Worm (Caenorhabditis elegans): Measurements from ENCODE around the gene slc-36.5.

slc-36.5 gene

DNA sequence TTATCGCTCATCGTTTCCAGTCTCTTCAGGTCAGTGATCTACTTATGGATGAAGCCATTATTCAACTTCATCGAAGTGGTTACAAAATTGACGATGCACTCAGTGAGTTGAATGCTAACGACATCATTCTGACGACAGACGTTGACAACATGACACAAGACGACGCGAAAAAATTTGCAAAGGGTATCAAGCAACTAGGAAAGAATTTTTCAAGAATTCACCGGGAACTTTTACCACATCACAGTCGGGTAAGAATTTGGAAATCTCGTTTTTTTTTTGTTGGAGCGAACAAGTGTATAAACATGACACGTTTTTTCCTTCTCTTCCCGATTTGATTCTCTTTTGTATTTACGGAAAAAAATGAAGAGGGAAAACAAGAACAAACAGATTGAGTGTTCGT lies 36.2 kb downstream of the slc-36.5 start:
- TF ChIP-seq nhr-12 (tag; optimal IDR thresholded peaks at IDR 0.05), result no peak
- no peak for TF ChIP-seq sem-4 (tag; optimal IDR thresholded peaks at IDR 0.05)
- TF ChIP-seq fos-1 (tag; optimal IDR thresholded peaks at IDR 0.05), result no peak
- no peak for TF ChIP-seq mab-5 (tag; optimal IDR thresholded peaks at IDR 0.05)
- TF ChIP-seq sma-9 (GFP tag; optimal IDR thresholded peaks at IDR 0.05), result no peak
- TF ChIP-seq sma-9 (tag; optimal IDR thresholded peaks at IDR 0.05), result no peak

DNA sequence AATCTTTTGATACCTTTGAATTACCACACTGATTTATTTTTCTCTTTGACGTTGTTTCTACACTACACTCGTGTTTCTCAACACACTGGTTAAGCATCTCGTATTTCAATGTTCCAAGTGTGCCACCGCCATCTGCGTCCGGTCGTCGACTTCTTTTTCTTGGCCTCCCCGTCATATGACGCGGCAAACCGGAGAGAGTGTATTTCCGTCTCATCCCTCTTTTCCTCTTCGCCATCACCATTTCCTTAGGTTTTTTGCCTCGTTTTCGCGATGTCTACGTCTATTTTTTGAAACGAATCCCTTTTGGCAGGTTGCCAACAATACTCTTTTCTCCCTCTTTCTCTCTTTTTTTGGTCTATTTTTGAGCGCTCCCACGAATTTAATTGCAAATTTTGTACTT lies 37.9 kb downstream of the slc-36.5 start:
- TF ChIP-seq lsy-2 (tag; optimal IDR thresholded peaks at IDR 0.05), result peak in 1 of 2 experiments; percentile 57
- TF ChIP-seq mdl-1 (tag; optimal IDR thresholded peaks at IDR 0.05), result peak in 1 of 2 experiments; percentile 43
- no peak for TF ChIP-seq elt-3 (tag; optimal IDR thresholded peaks at IDR 0.05)
- TF ChIP-seq ztf-1 (GFP tag; conservative IDR thresholded peaks at IDR 0.05), result no peak
- no peak for TF ChIP-seq fos-1 (tag; optimal IDR thresholded peaks at IDR 0.05)
- peak; percentile 21 for TF ChIP-seq unc-55 (GFP tag; optimal IDR thresholded peaks at IDR 0.05)
- peak; percentile 66 for TF ChIP-seq crh-2 (tag; optimal IDR thresholded peaks at IDR 0.05)
- TF ChIP-seq nhr-23 (tag; optimal IDR thresholded peaks at IDR 0.05), result no peak
- no peak for TF ChIP-seq lin-11 (tag; optimal IDR thresholded peaks at IDR 0.05)
- peak; percentile 56 for TF ChIP-seq C34F6.9 (tag; optimal IDR thresholded peaks at IDR 0.05)
- peak; percentile 76 for TF ChIP-seq F13H6.1 (tag; optimal IDR thresholded peaks at IDR 0.05)
- no peak for TF ChIP-seq nhr-77 (tag; optimal IDR thresholded peaks at IDR 0.05)
- peak; percentile 92 for TF ChIP-seq nhr-129 (tag; optimal IDR thresholded peaks at IDR 0.05)
- no peak for TF ChIP-seq R02D3.7 (tag; optimal IDR thresholded peaks at IDR 0.05)
- no peak for TF ChIP-seq nhr-12 (tag; optimal IDR thresholded peaks at IDR 0.05)
- TF ChIP-seq egl-27 (tag; optimal IDR thresholded peaks at IDR 0.05), result peak; percentile 76
- peak; percentile 37 for TF ChIP-seq sem-4 (tag; optimal IDR thresholded peaks at IDR 0.05)
- no peak for TF ChIP-seq nhr-6 (tag; optimal IDR thresholded peaks at IDR 0.05)
- no peak for TF ChIP-seq elt-1 (tag; optimal IDR thresholded peaks at IDR 0.05)
- no peak for TF ChIP-seq alr-1 (tag; optimal IDR thresholded peaks at IDR 0.05)
- TF ChIP-seq nhr-25 (tag; optimal IDR thresholded peaks at IDR 0.05), result peak; percentile 35
- peak; percentile 80 for TF ChIP-seq sma-9 (GFP tag; optimal IDR thresholded peaks at IDR 0.05)
- TF ChIP-seq sma-9 (tag; optimal IDR thresholded peaks at IDR 0.05), result no peak

DNA sequence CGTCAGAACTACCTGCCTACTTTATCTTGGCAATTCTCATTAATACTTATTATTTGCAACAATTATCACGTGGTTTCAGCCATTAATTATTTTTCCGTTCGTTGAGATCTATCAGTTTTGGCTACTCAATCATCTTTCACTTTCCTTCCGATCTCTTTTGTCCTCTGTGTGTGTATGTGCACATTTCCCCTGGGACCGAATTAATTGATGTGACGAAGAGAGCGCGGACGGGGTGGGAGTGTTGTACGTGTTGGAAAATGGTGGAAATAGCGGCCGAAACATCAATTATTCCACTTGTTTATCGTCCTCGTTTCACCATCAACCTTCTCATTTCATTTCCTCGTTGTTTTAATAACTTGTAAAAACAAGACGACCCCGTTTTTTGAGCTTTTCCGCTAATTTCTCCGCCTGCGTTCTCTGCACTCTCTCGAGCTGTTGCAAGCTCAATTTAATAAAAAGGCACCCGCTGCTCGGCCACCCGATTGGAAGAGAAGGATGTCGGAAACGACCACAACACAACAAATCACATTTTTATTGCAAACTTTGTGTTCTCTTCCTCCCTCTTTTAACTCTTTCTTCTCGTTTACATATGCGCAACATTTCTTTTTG lies 38.5 kb downstream of the slc-36.5 start:
- TF ChIP-seq gmeb-1 (tag; optimal IDR thresholded peaks at IDR 0.05) (no peak), ceh-16 (tag; optimal IDR thresholded peaks at IDR 0.05) (peak; percentile 11), elt-1 (tag; optimal IDR thresholded peaks at IDR 0.05) (no peak), ZK546.5 (tag; optimal IDR thresholded peaks at IDR 0.05) (no peak), fos-1 (tag; optimal IDR thresholded peaks at IDR 0.05) (no peak), zag-1 (tag; optimal IDR thresholded peaks at IDR 0.05) (no peak), crh-2 (tag; optimal IDR thresholded peaks at IDR 0.05) (peak; percentile 30), nhr-129 (tag; optimal IDR thresholded peaks at IDR 0.05) (peak; percentile 18), blmp-1 (tag; optimal IDR thresholded peaks at IDR 0.05; ENCODE audit: insufficient read depth) (no peak), lsy-2 (tag; optimal IDR thresholded peaks at IDR 0.05) (peak in 1 of 2 experiments; percentile 46), dmd-4 (tag; optimal IDR thresholded peaks at IDR 0.05) (no peak), ama-1 (optimal IDR thresholded peaks at IDR 0.05) (no peak), nhr-237 (tag; optimal IDR thresholded peaks at IDR 0.05) (no peak), unc-62 (GFP tag; optimal IDR thresholded peaks at IDR 0.05) (peak; percentile 79), egl-27 (tag; optimal IDR thresholded peaks at IDR 0.05) (peak; percentile 94), ceh-82 (tag; optimal IDR thresholded peaks at IDR 0.05) (no peak), unc-55 (GFP tag; optimal IDR thresholded peaks at IDR 0.05) (no peak), C34F6.9 (tag; optimal IDR thresholded peaks at IDR 0.05) (peak; percentile 35), peb-1 (tag; optimal IDR thresholded peaks at IDR 0.05) (no peak), elt-3 (tag; optimal IDR thresholded peaks at IDR 0.05) (no peak), skn-1 (tag; optimal IDR thresholded peaks at IDR 0.05) (no peak), sma-3 (GFP tag; optimal IDR thresholded peaks at IDR 0.05) (no peak), lin-39 (tag; optimal IDR thresholded peaks at IDR 0.05) (peak; percentile 88), ztf-1 (GFP tag; conservative IDR thresholded peaks at IDR 0.05) (no peak), nhr-6 (tag; optimal IDR thresholded peaks at IDR 0.05) (peak; percentile 4), nhr-12 (tag; optimal IDR thresholded peaks at IDR 0.05) (no peak), alr-1 (tag; optimal IDR thresholded peaks at IDR 0.05) (no peak), nhr-23 (tag; optimal IDR thresholded peaks at IDR 0.05) (no peak), F13H6.1 (tag; optimal IDR thresholded peaks at IDR 0.05) (peak; percentile 31), mab-5 (tag; optimal IDR thresholded peaks at IDR 0.05) (peak; percentile 94), Y55F3AM.14 (GFP tag; optimal IDR thresholded peaks at IDR 0.05) (no peak), nhr-10 (tag; optimal IDR thresholded peaks at IDR 0.05) (no peak), mdl-1 (tag; optimal IDR thresholded peaks at IDR 0.05) (peak in 1 of 2 experiments; percentile 64), aly-2 (tag; optimal IDR thresholded peaks at IDR 0.05) (no peak), nhr-21 (tag; optimal IDR thresholded peaks at IDR 0.05) (no peak), unc-39 (tag; optimal IDR thresholded peaks at IDR 0.05) (no peak), ztf-4 (tag; optimal IDR thresholded peaks at IDR 0.05) (peak; percentile 22), nhr-11 (tag; optimal IDR thresholded peaks at IDR 0.05) (no peak), R02D3.7 (tag; optimal IDR thresholded peaks at IDR 0.05) (no peak), sem-4 (tag; optimal IDR thresholded peaks at IDR 0.05) (peak; percentile 86), lin-13 (GFP tag; optimal IDR thresholded peaks at IDR 0.05) (no peak), lin-11 (tag; optimal IDR thresholded peaks at IDR 0.05) (no peak), ztf-11 (tag; optimal IDR thresholded peaks at IDR 0.05) (peak; percentile 19), nhr-77 (tag; optimal IDR thresholded peaks at IDR 0.05) (no peak)

All from whole organism, L2 larva.